Fruit fly (Drosophila melanogaster) whole organism, embryonic: Measurements from ENCODE around the gene HP1c.
A peak's percentile ranks its signal among the peaks of the same experiment; 100 is the strongest.

Source experiments
- ATbp ChIP-seq: fragments of 200-800 bp; sonication (Bioruptor generic); optimal IDR thresholded peaks from 2 replicates; lab custom pipeline; 2017; ENCODE audit warnings: missing biosample characterization, mild to moderate bottlenecking, missing genetic modification characterization, missing genetic modification reagents
- B-H1 ChIP-seq: fragments of 200-800 bp; sonication (Bioruptor generic); IDR thresholded peaks from 3 replicates; pipeline ENCODE4 v1.3.6; 2022; ENCODE audit warnings: missing biosample characterization, missing genetic modification characterization
- Blimp-1 ChIP-seq: fragments of 200-800 bp; sonication (Bioruptor generic); optimal IDR thresholded peaks from 3 replicates; lab custom pipeline; 2018; ENCODE audit warnings: missing biosample characterization, missing genetic modification characterization, mild to moderate bottlenecking, moderate library complexity, missing genetic modification reagents
- CG10543 ChIP-seq: fragments of 200-800 bp; sonication (Bioruptor generic); optimal IDR thresholded peaks from 3 replicates; lab custom pipeline; 2017; ENCODE audit warnings: missing biosample characterization, mild to moderate bottlenecking, missing genetic modification characterization, moderate library complexity
- CG12071 ChIP-seq: fragments of 200-800 bp; sonication (Bioruptor generic); optimal IDR thresholded peaks from 3 replicates; lab custom pipeline; 2018; ENCODE audit warnings: missing biosample characterization, mild to moderate bottlenecking, missing genetic modification characterization
- CG12391 ChIP-seq: fragments of 200-800 bp; sonication (Bioruptor generic); optimal IDR thresholded peaks from 3 replicates; lab custom pipeline; 2018; ENCODE audit warnings: missing biosample characterization, mild to moderate bottlenecking, missing genetic modification characterization, moderate library complexity
- CG13287 ChIP-seq: fragments of 200-800 bp; sonication (Bioruptor generic); IDR thresholded peaks from 2 replicates; pipeline ENCODE4 v1.3.6; 2022; ENCODE audit warnings: missing biosample characterization, missing genetic modification characterization; ENCODE audit not compliant: partially characterized antibody
- CG13424 ChIP-seq: fragments of 200-800 bp; sonication (Bioruptor generic); optimal IDR thresholded peaks from 2 replicates; lab custom pipeline; 2019; ENCODE audit warnings: missing biosample characterization, mild to moderate bottlenecking, missing genetic modification characterization, moderate library complexity
- CG15696 ChIP-seq: fragments of 200-800 bp; sonication (Bioruptor generic); optimal IDR thresholded peaks from 2 replicates; lab custom pipeline; 2019; ENCODE audit warnings: missing biosample characterization, mild to moderate bottlenecking, missing genetic modification characterization, moderate library complexity
- CG17359 ChIP-seq: fragments of 200-800 bp; sonication (Bioruptor generic); optimal IDR thresholded peaks from 3 replicates; lab custom pipeline; 2018; ENCODE audit warnings: missing biosample characterization, mild to moderate bottlenecking, missing genetic modification characterization, moderate library complexity
- CG17361 ChIP-seq: fragments of 200-800 bp; sonication (Bioruptor generic); IDR thresholded peaks from 3 replicates; pipeline ENCODE4 v1.3.6; 2022; ENCODE audit warnings: missing biosample characterization, missing genetic modification characterization
- CG18262 ChIP-seq: fragments of 200-800 bp; optimal IDR thresholded peaks from 3 replicates; lab custom pipeline; 2019; ENCODE audit warnings: missing biosample characterization, mild to moderate bottlenecking, missing genetic modification characterization, moderate library complexity
- CG2678 ChIP-seq: fragments of 200-800 bp; sonication (Bioruptor generic); optimal IDR thresholded peaks from 3 replicates; lab custom pipeline; 2019; ENCODE audit warnings: missing biosample characterization, mild to moderate bottlenecking, missing genetic modification characterization, moderate library complexity
- CG5180 ChIP-seq: fragments of 200-800 bp; sonication (Bioruptor generic); optimal IDR thresholded peaks from 3 replicates; lab custom pipeline; 2017; ENCODE audit warnings: missing biosample characterization, missing genetic modification characterization, mild to moderate bottlenecking, moderate library complexity, missing genetic modification reagents
- CG6791 ChIP-seq: fragments of 200-800 bp; sonication (Bioruptor generic); IDR thresholded peaks from 3 replicates; pipeline ENCODE4 v1.3.6; 2022; ENCODE audit warnings: missing biosample characterization, missing genetic modification characterization; ENCODE audit not compliant: partially characterized antibody
- CG7357 ChIP-seq: fragments of 200-800 bp; sonication (Bioruptor generic); IDR thresholded peaks from 3 replicates; pipeline ENCODE4 v1.3.6; 2022; ENCODE audit warnings: missing biosample characterization, missing genetic modification characterization
- CG8388 ChIP-seq: fragments of 200-800 bp; sonication (Bioruptor generic); optimal IDR thresholded peaks from 2 replicates; lab custom pipeline; 2019; ENCODE audit warnings: missing biosample characterization, mild to moderate bottlenecking, missing genetic modification characterization, moderate library complexity
- CG8944 ChIP-seq: fragments of 200-800 bp; sonication (Bioruptor generic); optimal IDR thresholded peaks from 3 replicates; lab custom pipeline; 2016; ENCODE audit warnings: missing biosample characterization, missing genetic modification characterization
- CG9817 ChIP-seq: fragments of 200-800 bp; sonication (Bioruptor generic); optimal IDR thresholded peaks from 2 replicates; lab custom pipeline; 2018; ENCODE audit warnings: missing biosample characterization, mild to moderate bottlenecking, missing genetic modification characterization, moderate library complexity
- E2f1 ChIP-seq: fragments of 200-800 bp; sonication (Bioruptor generic); IDR thresholded peaks from 2 replicates; pipeline ENCODE4 v1.3.6; 2022; ENCODE audit warnings: missing biosample characterization, missing genetic modification characterization
- Fer3 ChIP-seq: fragments of 200-800 bp; sonication (Bioruptor generic); optimal IDR thresholded peaks from 2 replicates; lab custom pipeline; 2018; ENCODE audit warnings: missing biosample characterization, mild to moderate bottlenecking, missing genetic modification characterization, moderate library complexity
- H2.0 ChIP-seq: fragments of 200-800 bp; sonication (Bioruptor generic); IDR thresholded peaks from 2 replicates; pipeline ENCODE4 v1.3.6; 2022; ENCODE audit warnings: missing biosample characterization, missing genetic modification characterization
- Hmx ChIP-seq: fragments of 200-800 bp; sonication (Bioruptor generic); optimal IDR thresholded peaks from 2 replicates; lab custom pipeline; 2016; ENCODE audit warnings: missing biosample characterization, missing genetic modification characterization
- Hr3 ChIP-seq: fragments of 200-800 bp; sonication (Bioruptor generic); optimal IDR thresholded peaks from 3 replicates; lab custom pipeline; 2016; ENCODE audit warnings: missing biosample characterization, missing genetic modification characterization
- Meics ChIP-seq: fragments of 200-800 bp; sonication (Bioruptor generic); optimal IDR thresholded peaks from 2 replicates; lab custom pipeline; 2017; ENCODE audit warnings: missing biosample characterization, mild to moderate bottlenecking, missing genetic modification characterization
- Pdp1 ChIP-seq, 2 experiments: fragments of 200-800 bp; sonication (Bioruptor generic); optimal IDR thresholded peaks; 3 replicates each; lab custom pipeline; 2016; ENCODE audit warnings: missing biosample characterization in 2 of 2, missing genetic modification characterization in 2 of 2, mild to moderate bottlenecking in 1 of 2, moderate library complexity in 1 of 2
- Ssrp ChIP-seq: fragments of 200-800 bp; sonication (Bioruptor generic); optimal IDR thresholded peaks from 2 replicates; lab custom pipeline; 2018; ENCODE audit warnings: missing biosample characterization, mild to moderate bottlenecking, missing genetic modification characterization, moderate library complexity
- Xbp1 ChIP-seq: fragments of 200-800 bp; sonication (Bioruptor generic); optimal IDR thresholded peaks from 3 replicates; lab custom pipeline; 2016; ENCODE audit warnings: missing biosample characterization, mild to moderate bottlenecking, missing genetic modification characterization
- bab2 ChIP-seq: fragments of 200-800 bp; sonication (Bioruptor generic); optimal IDR thresholded peaks from 2 replicates; lab custom pipeline; 2016; ENCODE audit warnings: missing biosample characterization, missing genetic modification characterization
- bcd ChIP-seq: fragments of 200-800 bp; sonication (Bioruptor generic); optimal IDR thresholded peaks from 2 replicates; lab custom pipeline; 2017; ENCODE audit warnings: missing biosample characterization, mild to moderate bottlenecking, missing genetic modification characterization
- dmrt11E ChIP-seq: fragments of 200-800 bp; sonication (Bioruptor generic); optimal IDR thresholded peaks from 3 replicates; lab custom pipeline; 2018; ENCODE audit warnings: missing biosample characterization, mild to moderate bottlenecking, missing genetic modification characterization, moderate library complexity
- ems ChIP-seq: fragments of 200-800 bp; sonication (Bioruptor generic); optimal IDR thresholded peaks from 3 replicates; lab custom pipeline; 2016; ENCODE audit warnings: missing biosample characterization, missing genetic modification characterization
- hkb ChIP-seq, 2 experiments: fragments of 200-800 bp in 1 of 2; fragments of >200 bp in 1 of 2; sonication (Bioruptor generic) in 1 of 2; IDR thresholded peaks in 1 of 2; optimal IDR thresholded peaks in 1 of 2; 2 replicates each; pipeline versions ENCODE4 v1.3.6 to Lab custom; 2017 to 2022; ENCODE audit warnings: missing biosample characterization in 1 of 2, missing genetic modification characterization in 1 of 2
- jumu ChIP-seq: fragments of 200-800 bp; sonication (Bioruptor generic); optimal IDR thresholded peaks from 3 replicates; lab custom pipeline; 2016; ENCODE audit warnings: missing biosample characterization, missing genetic modification characterization
- lmd ChIP-seq: fragments of 200-800 bp; sonication (Bioruptor generic); IDR thresholded peaks from 2 replicates; pipeline ENCODE4 v1.3.6; 2022; ENCODE audit warnings: missing biosample characterization, missing genetic modification characterization
- lola ChIP-seq, 3 experiments: fragments of >200 bp in 2 of 3; fragments of 200-800 bp in 1 of 3; sonication (Bioruptor generic) in 1 of 3; optimal IDR thresholded peaks; 2 replicates each; lab custom pipeline; 2017 to 2019; ENCODE audit warnings: missing biosample characterization in 3 of 3, missing genetic modification characterization in 3 of 3, mild to moderate bottlenecking in 1 of 3, moderate library complexity in 1 of 3
- nmo ChIP-seq: fragments of 200-800 bp; sonication (Bioruptor generic); optimal IDR thresholded peaks from 2 replicates; lab custom pipeline; 2018; ENCODE audit warnings: missing biosample characterization, mild to moderate bottlenecking, missing genetic modification characterization, moderate library complexity
- org-1 ChIP-seq: fragments of 200-800 bp; sonication (Bioruptor generic); optimal IDR thresholded peaks from 2 replicates; lab custom pipeline; 2017; ENCODE audit warnings: missing biosample characterization, missing genetic modification characterization
- pan ChIP-seq, 4 experiments: fragments of >200 bp in 3 of 4; fragments of 200-800 bp in 1 of 4; sonication (Bioruptor generic) in 1 of 4; optimal IDR thresholded peaks in 3 of 4; IDR thresholded peaks in 1 of 4; 2 replicates each; pipeline versions ENCODE4 v1.3.6 to Lab custom; 2017 to 2022; ENCODE audit warnings: missing biosample characterization in 2 of 4, missing genetic modification characterization in 2 of 4, mixed read lengths in 1 of 4
- pb ChIP-seq: fragments of 200-800 bp; sonication (Bioruptor generic); optimal IDR thresholded peaks from 3 replicates; lab custom pipeline; 2016; ENCODE audit warnings: missing biosample characterization, missing genetic modification characterization
- phol ChIP-seq: fragments of 200-800 bp; sonication (Bioruptor generic); optimal IDR thresholded peaks from 3 replicates; lab custom pipeline; 2018; ENCODE audit warnings: missing biosample characterization, mild to moderate bottlenecking, missing genetic modification characterization, moderate library complexity
- sens ChIP-seq: fragments of 200-800 bp; sonication (Bioruptor generic); peaks from one replicate; lab custom pipeline; 2016; ENCODE audit warnings: missing biosample characterization, missing genetic modification characterization
- seq ChIP-seq: fragments of 200-800 bp; sonication (Bioruptor generic); IDR thresholded peaks from 2 replicates; pipeline ENCODE4 v1.3.6; 2022; ENCODE audit warnings: missing biosample characterization, missing genetic modification characterization
- slbo ChIP-seq: fragments of 200-800 bp; sonication (Bioruptor generic); IDR thresholded peaks from 2 replicates; pipeline ENCODE4 v1.3.6; 2022; ENCODE audit warnings: missing biosample characterization, missing genetic modification characterization
- slou ChIP-seq: fragments of 200-800 bp; sonication (Bioruptor generic); optimal IDR thresholded peaks from 3 replicates; lab custom pipeline; 2016; ENCODE audit warnings: missing biosample characterization, missing genetic modification characterization
- tap ChIP-seq: fragments of 200-800 bp; optimal IDR thresholded peaks from 3 replicates; lab custom pipeline; 2019; ENCODE audit warnings: missing biosample characterization, mild to moderate bottlenecking, missing genetic modification characterization, moderate library complexity
- zf30C ChIP-seq: fragments of 200-800 bp; sonication (Bioruptor generic); optimal IDR thresholded peaks from 3 replicates; lab custom pipeline; 2018; ENCODE audit warnings: missing biosample characterization, mild to moderate bottlenecking, missing genetic modification characterization
- zfh1 ChIP-seq: fragments of 200-800 bp; sonication (Bioruptor generic); IDR thresholded peaks from 3 replicates; pipeline ENCODE4 v1.3.6; 2022; ENCODE audit warnings: missing biosample characterization, missing genetic modification characterization

Gene HP1c

dm6 chr3R:22719607-22719949, 25.8 kb upstream of the HP1c start (continued):
- TF ChIP-seq zf30C (GFP tag; lab: Kevin White, UChicago), result peak; percentile 72
- no peak for TF ChIP-seq ems (GFP tag; lab: Kevin White, UChicago)
- TF ChIP-seq Blimp-1 (GFP tag; lab: Kevin White, UChicago), result peak; percentile 60
- TF ChIP-seq Meics (GFP tag; lab: Kevin White, UChicago), result peak; percentile 6
- 0 out of 2 replicates have a peak, but pooled peaks have one; percentile 11 for TF ChIP-seq E2f1 (GFP tag; lab: Robert Waterston, UW)
- peak; percentile 34 for TF ChIP-seq H2.0 (GFP tag; lab: Robert Waterston, UW)
- peak; percentile 59 for TF ChIP-seq CG18262 (tag; lab: Kevin White, UChicago)
- TF ChIP-seq dmrt11E, result peak; percentile 32
- TF ChIP-seq CG13287, result no peak
- TF ChIP-seq pan (optimal IDR thresholded peaks at IDR 0.05; lab: Kevin White, UChicago), result no peak
- peak in 1 of 2 experiments; percentile 14 for TF ChIP-seq pan (GFP tag; optimal IDR thresholded peaks at IDR 0.05 in 1 of 2, IDR thresholded peaks at IDR 0.05 in 1 of 2)
- TF ChIP-seq CG17361 (GFP tag; lab: Robert Waterston, UW), result peak; percentile 43; the same call in 1 of the 3 replicates
- no peak for TF ChIP-seq slou (GFP tag; lab: Kevin White, UChicago)
- TF ChIP-seq zfh1 (GFP tag; lab: Robert Waterston, UW), result no peak
- TF ChIP-seq CG15696, result peak; percentile 46
- peak; percentile 22 for TF ChIP-seq jumu
- TF ChIP-seq phol (tag; lab: Kevin White, UChicago), result peak; percentile 50
- peak in 1 of 3 experiments; percentile 26 for TF ChIP-seq lola (GFP tag; optimal IDR thresholded peaks at IDR 0.05; lab: Kevin White, UChicago)
- peak; percentile 35 for TF ChIP-seq bab2
- TF ChIP-seq CG13424 (tag; lab: Kevin White, UChicago), result peak; percentile 33
- TF ChIP-seq sens (GFP tag; lab: Kevin White, UChicago), result peak; percentile 86
- TF ChIP-seq CG2678 (tag; lab: Kevin White, UChicago), result peak; percentile 60
- TF ChIP-seq CG5180, result peak; percentile 14
- peak; percentile 31 for TF ChIP-seq Ssrp
- TF ChIP-seq seq (GFP tag; lab: Robert Waterston, UW), result peak; percentile 57
- TF ChIP-seq slbo, result 0 out of 2 replicates have a peak, but pooled peaks have one; percentile 18
- 0 out of 3 replicates have a peak, but pooled peaks have one; percentile 25 for TF ChIP-seq B-H1
- TF ChIP-seq Hr3 (GFP tag; lab: Kevin White, UChicago), result peak; percentile 6
- peak; percentile 16 for TF ChIP-seq ATbp (GFP tag; lab: Kevin White, UChicago)
- no peak for TF ChIP-seq hkb (optimal IDR thresholded peaks at IDR 0.05; lab: Kevin White, UChicago)
- 0 out of 2 replicates have a peak, but pooled peaks have one; percentile 15 for TF ChIP-seq hkb (GFP tag; IDR thresholded peaks at IDR 0.05; lab: Robert Waterston, UW)
- TF ChIP-seq tap (tag; lab: Kevin White, UChicago), result peak; percentile 8
- TF ChIP-seq Xbp1 (GFP tag; lab: Kevin White, UChicago), result peak; percentile 20
- no peak for TF ChIP-seq Pdp1 (GFP tag; optimal IDR thresholded peaks at IDR 0.05; lab: Kevin White, UChicago)
- peak; percentile 26 for TF ChIP-seq CG8388 (GFP tag; lab: Kevin White, UChicago)
- TF ChIP-seq Fer3 (tag; lab: Kevin White, UChicago), result peak; percentile 16
- no peak for TF ChIP-seq CG7357 (GFP tag; lab: Robert Waterston, UW)
- no peak for TF ChIP-seq CG6791
- TF ChIP-seq pb (GFP tag; lab: Kevin White, UChicago), result no peak
- TF ChIP-seq CG12391 (tag; lab: Kevin White, UChicago), result peak; percentile 14
- TF ChIP-seq Hmx, result no peak
- TF ChIP-seq CG10543 (GFP tag; lab: Kevin White, UChicago), result peak; percentile 35
- no peak for TF ChIP-seq CG8944
- peak; percentile 7 for TF ChIP-seq bcd (GFP tag; lab: Kevin White, UChicago)
- peak; percentile 62 for TF ChIP-seq CG17359 (tag; lab: Kevin White, UChicago)
- TF ChIP-seq CG9817 (tag; lab: Kevin White, UChicago), result peak; percentile 23
- peak; percentile 5 for TF ChIP-seq org-1 (GFP tag; lab: Kevin White, UChicago)
- peak; percentile 7 for TF ChIP-seq CG12071
- TF ChIP-seq lmd (GFP tag; lab: Robert Waterston, UW), result peak; percentile 21; the same call in 1 of the 2 replicates
- TF ChIP-seq nmo (GFP tag; lab: Kevin White, UChicago), result peak; percentile 61
